Fruit fly (Drosophila melanogaster) whole organism, embryonic: ENCODE measurements around the gene Cyp18a1.

Experiments
- Abd-B ChIP-seq: fragments of 200-800 bp; sonication (Bioruptor generic); optimal IDR thresholded peaks from 2 replicates; lab custom pipeline; 2018; ENCODE audit warnings: missing biosample characterization, mild to moderate bottlenecking, missing genetic modification characterization, moderate library complexity
- Antp ChIP-seq: fragments of 200-800 bp; sonication (Bioruptor generic); optimal IDR thresholded peaks from 3 replicates; lab custom pipeline; 2016; ENCODE audit warnings: missing biosample characterization, missing genetic modification characterization
- CG10462 ChIP-seq: fragments of 200-800 bp; sonication (Bioruptor generic); optimal IDR thresholded peaks from 2 replicates; lab custom pipeline; 2016; ENCODE audit warnings: missing biosample characterization, missing genetic modification characterization
- CG10565 ChIP-seq: fragments of 200-800 bp; sonication (Bioruptor generic); optimal IDR thresholded peaks from 3 replicates; lab custom pipeline; 2016; ENCODE audit warnings: missing biosample characterization, mild to moderate bottlenecking, missing genetic modification characterization
- CG10959 ChIP-seq: fragments of 200-800 bp; sonication (Bioruptor generic); IDR thresholded peaks from 2 replicates; pipeline ENCODE4 v1.3.6; 2022; ENCODE audit warnings: missing biosample characterization, missing genetic modification characterization
- CG11504 ChIP-seq: fragments of 200-800 bp; sonication (Bioruptor generic); optimal IDR thresholded peaks from 3 replicates; lab custom pipeline; 2019; ENCODE audit warnings: missing biosample characterization, mild to moderate bottlenecking, missing genetic modification characterization, moderate library complexity
- CG11696 ChIP-seq: fragments of 200-800 bp; sonication (Bioruptor generic); IDR thresholded peaks from 2 replicates; pipeline ENCODE4 v1.3.6; 2022; ENCODE audit warnings: missing biosample characterization, missing genetic modification characterization
- CG12391 ChIP-seq: fragments of 200-800 bp; sonication (Bioruptor generic); optimal IDR thresholded peaks from 3 replicates; lab custom pipeline; 2018; ENCODE audit warnings: missing biosample characterization, mild to moderate bottlenecking, missing genetic modification characterization, moderate library complexity
- CG15073 ChIP-seq: fragments of 200-800 bp; sonication (Bioruptor generic); optimal IDR thresholded peaks from 2 replicates; lab custom pipeline; 2016; ENCODE audit warnings: missing biosample characterization, missing genetic modification characterization
- CG1602 ChIP-seq: fragments of 200-800 bp; sonication (Bioruptor generic); optimal IDR thresholded peaks from 3 replicates; lab custom pipeline; 2016; ENCODE audit warnings: missing biosample characterization, missing genetic modification characterization
- CG1792 ChIP-seq: fragments of 200-800 bp; sonication (Bioruptor generic); optimal IDR thresholded peaks from 2 replicates; lab custom pipeline; 2016; ENCODE audit warnings: missing biosample characterization, missing genetic modification characterization
- CG2199 ChIP-seq: fragments of 200-800 bp; sonication (Bioruptor generic); IDR thresholded peaks from 3 replicates; pipeline ENCODE4 v1.3.6; 2022; ENCODE audit warnings: missing biosample characterization, missing genetic modification characterization
- CG34422 ChIP-seq: fragments of 200-800 bp; sonication (Bioruptor generic); IDR thresholded peaks from 3 replicates; pipeline ENCODE4 v1.3.6; 2022; ENCODE audit warnings: missing biosample characterization, missing genetic modification characterization
- CG3838 ChIP-seq: fragments of 200-800 bp; sonication (Bioruptor generic); optimal IDR thresholded peaks from 3 replicates; lab custom pipeline; 2016; ENCODE audit warnings: missing biosample characterization, missing genetic modification characterization
- CG4617 ChIP-seq: fragments of 200-800 bp; sonication (Bioruptor generic); optimal IDR thresholded peaks from 3 replicates; lab custom pipeline; 2016; ENCODE audit warnings: missing biosample characterization, missing genetic modification characterization, borderline replicate concordance
- CG4820 ChIP-seq: fragments of 200-800 bp; sonication (Bioruptor generic); optimal IDR thresholded peaks from 3 replicates; lab custom pipeline; 2016; ENCODE audit warnings: missing biosample characterization, missing genetic modification characterization
- CG5245 ChIP-seq: fragments of 200-800 bp; sonication (Bioruptor generic); optimal IDR thresholded peaks from 3 replicates; lab custom pipeline; 2016; ENCODE audit warnings: missing biosample characterization, missing genetic modification characterization
- CG6272 ChIP-seq: fragments of 200-800 bp; sonication (Bioruptor generic); IDR thresholded peaks from 2 replicates; pipeline ENCODE4 v1.3.6; 2022; ENCODE audit warnings: missing biosample characterization, missing genetic modification characterization
- CG7271 ChIP-seq: fragments of 200-800 bp; sonication (Bioruptor generic); optimal IDR thresholded peaks from 2 replicates; lab custom pipeline; 2018; ENCODE audit warnings: missing biosample characterization, mild to moderate bottlenecking, missing genetic modification characterization, moderate library complexity
- CG8281 ChIP-seq: fragments of 200-800 bp; sonication (Bioruptor generic); optimal IDR thresholded peaks from 2 replicates; lab custom pipeline; 2018; ENCODE audit warnings: missing biosample characterization, mild to moderate bottlenecking, missing genetic modification characterization, moderate library complexity
- CG8478 ChIP-seq: fragments of >200 bp; optimal IDR thresholded peaks from 2 replicates; lab custom pipeline; 2018
- CG8765 ChIP-seq: fragments of 200-800 bp; sonication (Bioruptor generic); IDR thresholded peaks from 2 replicates; pipeline ENCODE4 v1.3.6; 2022; ENCODE audit warnings: missing biosample characterization, missing genetic modification characterization
- Chrac-16 ChIP-seq: fragments of 200-800 bp; sonication (Bioruptor generic); optimal IDR thresholded peaks from 3 replicates; lab custom pipeline; 2016; ENCODE audit warnings: missing biosample characterization, missing genetic modification characterization
- CkIIα-i1 ChIP-seq: fragments of 200-800 bp; sonication (Bioruptor generic); IDR thresholded peaks from 2 replicates; pipeline ENCODE4 v1.3.6; 2022; ENCODE audit warnings: missing biosample characterization, missing genetic modification characterization
- Dip3 ChIP-seq: fragments of 200-800 bp; sonication (Bioruptor generic); optimal IDR thresholded peaks from 3 replicates; lab custom pipeline; 2016; ENCODE audit warnings: missing biosample characterization, missing genetic modification characterization
- HHEX ChIP-seq: fragments of 200-800 bp; sonication (Bioruptor generic); optimal IDR thresholded peaks from 3 replicates; lab custom pipeline; 2017; ENCODE audit warnings: missing biosample characterization, mild to moderate bottlenecking, missing genetic modification characterization, missing genetic modification reagents
- Hr78 ChIP-seq, 2 experiments: fragments of 200-800 bp in 1 of 2; fragments of >200 bp in 1 of 2; sonication (Bioruptor generic) in 1 of 2; optimal IDR thresholded peaks; 2 replicates each; lab custom pipeline; 2017 to 2019; ENCODE audit warnings: missing biosample characterization in 2 of 2, missing genetic modification characterization in 2 of 2, mild to moderate bottlenecking in 1 of 2, moderate library complexity in 1 of 2
- Mad ChIP-seq: fragments of 200-800 bp; sonication (Bioruptor generic); optimal IDR thresholded peaks from 2 replicates; lab custom pipeline; 2016; ENCODE audit warnings: missing biosample characterization, missing genetic modification characterization
- Max ChIP-seq: fragments of 200-800 bp; sonication (Bioruptor generic); optimal IDR thresholded peaks from 2 replicates; lab custom pipeline; 2016; ENCODE audit warnings: missing biosample characterization, mild to moderate bottlenecking, missing genetic modification characterization
- PHDP ChIP-seq: fragments of 200-800 bp; sonication (Bioruptor generic); optimal IDR thresholded peaks from 3 replicates; lab custom pipeline; 2018; ENCODE audit warnings: missing biosample characterization, mild to moderate bottlenecking, missing genetic modification characterization, moderate library complexity
- Poxn ChIP-seq: fragments of 200-800 bp; sonication (Bioruptor generic); IDR thresholded peaks from 2 replicates; pipeline ENCODE4 v1.3.6; 2022; ENCODE audit warnings: missing biosample characterization, missing genetic modification characterization
- Scr ChIP-seq: fragments of 200-800 bp; sonication (Bioruptor generic); IDR thresholded peaks from 2 replicates; pipeline ENCODE4 v1.3.6; 2022; ENCODE audit warnings: missing biosample characterization, missing genetic modification characterization; ENCODE audit not compliant: partially characterized antibody
- Side ChIP-seq: fragments of 200-800 bp; sonication (Bioruptor generic); optimal IDR thresholded peaks from 2 replicates; lab custom pipeline; 2016; ENCODE audit warnings: missing biosample characterization, missing genetic modification characterization
- YL-1 ChIP-seq: fragments of 200-800 bp; sonication (Bioruptor generic); optimal IDR thresholded peaks from 3 replicates; lab custom pipeline; 2017; ENCODE audit warnings: missing biosample characterization, mild to moderate bottlenecking, missing genetic modification characterization
- br ChIP-seq: fragments of >200 bp; optimal IDR thresholded peaks from 2 replicates; lab custom pipeline; 2017
- disco-r ChIP-seq: fragments of 200-800 bp; sonication (Bioruptor generic); optimal IDR thresholded peaks from 2 replicates; lab custom pipeline; 2016; ENCODE audit warnings: missing biosample characterization, missing genetic modification characterization
- dmrt11E ChIP-seq: fragments of 200-800 bp; sonication (Bioruptor generic); optimal IDR thresholded peaks from 3 replicates; lab custom pipeline; 2018; ENCODE audit warnings: missing biosample characterization, mild to moderate bottlenecking, missing genetic modification characterization, moderate library complexity
- fru ChIP-seq: fragments of >200 bp; optimal IDR thresholded peaks from 2 replicates; lab custom pipeline; 2017
- hb ChIP-seq: fragments of 200-800 bp; sonication (Bioruptor generic); IDR thresholded peaks from 3 replicates; pipeline ENCODE4 v1.3.6; 2022; ENCODE audit warnings: missing biosample characterization, missing genetic modification characterization; ENCODE audit not compliant: partially characterized antibody
- knrl ChIP-seq: fragments of 200-800 bp; sonication (Bioruptor generic); IDR thresholded peaks from 3 replicates; pipeline ENCODE4 v1.3.6; 2022; ENCODE audit warnings: missing biosample characterization, missing genetic modification characterization; ENCODE audit not compliant: partially characterized antibody
- lab ChIP-seq: fragments of 200-800 bp; sonication (Bioruptor generic); optimal IDR thresholded peaks from 3 replicates; lab custom pipeline; 2017; ENCODE audit warnings: missing biosample characterization, missing genetic modification characterization, mild to moderate bottlenecking, moderate library complexity, missing genetic modification reagents
- lmd ChIP-seq: fragments of 200-800 bp; sonication (Bioruptor generic); IDR thresholded peaks from 2 replicates; pipeline ENCODE4 v1.3.6; 2022; ENCODE audit warnings: missing biosample characterization, missing genetic modification characterization
- oc ChIP-seq: fragments of 200-800 bp; sonication (Bioruptor generic); optimal IDR thresholded peaks from 2 replicates; lab custom pipeline; 2018; ENCODE audit warnings: missing biosample characterization, mild to moderate bottlenecking, missing genetic modification characterization, moderate library complexity
- phol ChIP-seq: fragments of 200-800 bp; sonication (Bioruptor generic); optimal IDR thresholded peaks from 3 replicates; lab custom pipeline; 2018; ENCODE audit warnings: missing biosample characterization, mild to moderate bottlenecking, missing genetic modification characterization, moderate library complexity
- ro ChIP-seq: fragments of 200-800 bp; sonication (Bioruptor generic); IDR thresholded peaks from 2 replicates; pipeline ENCODE4 v1.3.6; 2022; ENCODE audit warnings: missing biosample characterization, missing genetic modification characterization
- sima ChIP-seq: fragments of 200-800 bp; sonication (Bioruptor generic); optimal IDR thresholded peaks from 2 replicates; lab custom pipeline; 2016; ENCODE audit warnings: missing biosample characterization, missing genetic modification characterization
- slou ChIP-seq: fragments of 200-800 bp; sonication (Bioruptor generic); optimal IDR thresholded peaks from 3 replicates; lab custom pipeline; 2016; ENCODE audit warnings: missing biosample characterization, missing genetic modification characterization
- stwl ChIP-seq: fragments of 200-800 bp; sonication (Bioruptor generic); optimal IDR thresholded peaks from 3 replicates; lab custom pipeline; 2018; ENCODE audit warnings: missing biosample characterization, mild to moderate bottlenecking, missing genetic modification characterization, moderate library complexity
- tin ChIP-seq: fragments of 200-800 bp; sonication (Bioruptor generic); optimal IDR thresholded peaks from 3 replicates; lab custom pipeline; 2016; ENCODE audit warnings: missing biosample characterization, missing genetic modification characterization
- tup ChIP-seq: fragments of 200-800 bp; sonication (Bioruptor generic); optimal IDR thresholded peaks from 2 replicates; lab custom pipeline; 2016; ENCODE audit warnings: missing biosample characterization, mild to moderate bottlenecking, missing genetic modification characterization, moderate library complexity
- wek ChIP-seq: fragments of 200-800 bp; sonication (Bioruptor generic); optimal IDR thresholded peaks from 3 replicates; lab custom pipeline; 2018; ENCODE audit warnings: missing biosample characterization, mild to moderate bottlenecking, missing genetic modification characterization, moderate library complexity
- zfh2 ChIP-seq: fragments of 200-800 bp; sonication (Bioruptor generic); optimal IDR thresholded peaks from 2 replicates; lab custom pipeline; 2016; ENCODE audit warnings: missing biosample characterization, missing genetic modification characterization

Cyp18a1 gene

dm6 chrX:18669811-18670477, 22.9 kb downstream of the Cyp18a1 start (continued):
- no peak for TF ChIP-seq Scr (GFP tag; lab: Robert Waterston, UW)
- no peak for TF ChIP-seq zfh2 (GFP tag; lab: Kevin White, UChicago)
- no peak for TF ChIP-seq slou (GFP tag; lab: Kevin White, UChicago)
- no peak for TF ChIP-seq Antp (GFP tag; lab: Kevin White, UChicago)
- TF ChIP-seq CG12391 (tag; lab: Kevin White, UChicago): peak; percentile 4
- no peak for TF ChIP-seq CG1792 (GFP tag; lab: Kevin White, UChicago)
- TF ChIP-seq tin (GFP tag; lab: Kevin White, UChicago): no peak
- TF ChIP-seq CG4617 (GFP tag; lab: Kevin White, UChicago): no peak
- no peak for TF ChIP-seq fru (lab: Kevin White, UChicago)
- TF ChIP-seq CG3838 (GFP tag; lab: Kevin White, UChicago): no peak
- no peak for TF ChIP-seq CG5245 (GFP tag; lab: Kevin White, UChicago)
- TF ChIP-seq ro (GFP tag; lab: Robert Waterston, UW): no peak
- TF ChIP-seq Max (GFP tag; lab: Kevin White, UChicago): no peak
- TF ChIP-seq CG6272 (GFP tag; lab: Robert Waterston, UW): no peak
- no peak for TF ChIP-seq sima
- TF ChIP-seq knrl (GFP tag; lab: Robert Waterston, UW): no peak
- TF ChIP-seq CkIIα-i1 (GFP tag; lab: Robert Waterston, UW): no peak
- no peak for TF ChIP-seq Poxn (GFP tag; lab: Robert Waterston, UW)
- TF ChIP-seq CG15073 (GFP tag; lab: Kevin White, UChicago): no peak
- TF ChIP-seq CG2199 (GFP tag; lab: Robert Waterston, UW): no peak
- peak; percentile 54 for TF ChIP-seq CG11504 (tag; lab: Kevin White, UChicago)
- TF ChIP-seq CG10565 (GFP tag; lab: Kevin White, UChicago): no peak
- no peak for TF ChIP-seq wek (GFP tag; lab: Kevin White, UChicago)
- TF ChIP-seq YL-1 (GFP tag; lab: Kevin White, UChicago): no peak
- no peak for TF ChIP-seq Side
- no peak for TF ChIP-seq CG8765 (GFP tag; lab: Robert Waterston, UW)
- TF ChIP-seq Abd-B (GFP tag; lab: Kevin White, UChicago): peak; percentile 39
- no peak for TF ChIP-seq br (lab: Kevin White, UChicago)
- TF ChIP-seq HHEX (GFP tag; lab: Kevin White, UChicago): no peak
- TF ChIP-seq Mad (GFP tag; lab: Kevin White, UChicago): no peak
- peak; percentile 7 for TF ChIP-seq CG1602
- TF ChIP-seq tup (GFP tag; lab: Kevin White, UChicago): no peak
- no peak for TF ChIP-seq CG4820 (GFP tag; lab: Kevin White, UChicago)
- no peak for TF ChIP-seq dmrt11E (tag; lab: Kevin White, UChicago)
- peak in 1 of 2 experiments; percentile 58 for TF ChIP-seq Hr78 (GFP tag; optimal IDR thresholded peaks at IDR 0.05; lab: Kevin White, UChicago)
- TF ChIP-seq CG11696: no peak
- no peak for TF ChIP-seq stwl (tag; lab: Kevin White, UChicago)
- no peak for TF ChIP-seq CG10959 (GFP tag; lab: Robert Waterston, UW)
- TF ChIP-seq lmd (GFP tag; lab: Robert Waterston, UW): peak; percentile 54
- TF ChIP-seq phol (tag; lab: Kevin White, UChicago): peak; percentile 43
- TF ChIP-seq oc (tag; lab: Kevin White, UChicago): no peak
- TF ChIP-seq CG10462 (GFP tag; lab: Kevin White, UChicago): no peak
- TF ChIP-seq CG7271 (tag; lab: Kevin White, UChicago): no peak
- no peak for TF ChIP-seq CG8281 (tag; lab: Kevin White, UChicago)
- no peak for TF ChIP-seq CG34422 (GFP tag; lab: Robert Waterston, UW)
- TF ChIP-seq CG8478: no peak
- TF ChIP-seq PHDP: no peak
- TF ChIP-seq lab (GFP tag; lab: Kevin White, UChicago): no peak
- TF ChIP-seq hb: no peak
- TF ChIP-seq Chrac-16 (GFP tag; lab: Kevin White, UChicago): no peak
- TF ChIP-seq Dip3 (GFP tag; lab: Kevin White, UChicago): no peak
- TF ChIP-seq disco-r (GFP tag; lab: Kevin White, UChicago): no peak
